Fruit fly (Drosophila melanogaster): ENCODE data around the gene SNF4Agamma.

SNF4Agamma gene

DNA sequence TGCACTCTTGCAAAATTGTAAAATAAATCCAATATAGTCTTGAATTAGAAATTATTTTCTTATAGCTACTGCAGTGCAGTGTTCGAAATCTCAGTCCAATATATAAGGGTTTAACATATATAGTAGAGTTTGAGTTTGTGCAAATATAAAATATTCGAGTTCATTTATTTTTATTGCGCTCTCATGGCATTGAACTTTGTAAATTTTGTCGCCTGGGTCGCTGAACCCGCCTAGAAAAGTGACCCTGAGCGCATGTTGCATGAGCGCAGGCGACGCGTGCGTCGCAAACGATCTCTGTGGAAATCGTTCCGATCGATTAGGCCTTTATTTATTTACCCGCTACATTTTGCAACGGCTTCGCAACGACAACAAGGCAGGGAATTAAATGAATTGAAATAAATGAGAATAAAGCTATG, 59.4 kb downstream of the SNF4Agamma start:
- TF ChIP-seq Dll (optimal IDR thresholded peaks at IDR 0.05) (no peak), EcR (GFP tag; optimal IDR thresholded peaks at IDR 0.05) (peak in 1 of 2 experiments; percentile 43)

DNA sequence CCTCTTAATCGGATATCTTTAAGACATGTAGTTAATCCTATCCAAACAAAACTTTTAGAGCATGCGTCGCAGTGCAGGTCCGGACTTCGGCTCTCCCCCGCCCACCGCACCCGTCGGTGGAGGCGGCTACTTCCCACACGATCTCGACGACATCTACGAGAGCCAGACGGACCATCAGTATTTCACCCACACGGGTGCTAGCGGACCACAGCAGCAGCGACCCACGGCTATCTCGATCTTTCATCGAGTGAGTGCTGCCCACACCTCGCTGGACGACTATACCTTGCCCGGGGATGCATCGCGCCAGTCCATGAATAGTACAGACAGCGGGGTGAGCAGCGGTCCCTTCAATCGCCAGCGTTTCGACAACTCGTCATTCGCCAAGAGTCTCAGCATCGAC, 61.1 kb downstream of the SNF4Agamma start:
- TF ChIP-seq psq (optimal IDR thresholded peaks at IDR 0.05) = no peak
- no peak for TF ChIP-seq EcR (GFP tag; optimal IDR thresholded peaks at IDR 0.05)
- TF ChIP-seq pan (optimal IDR thresholded peaks at IDR 0.05) = no peak
- TF ChIP-seq CG8478 (optimal IDR thresholded peaks at IDR 0.05) = no peak
- no peak for TF ChIP-seq Dll (optimal IDR thresholded peaks at IDR 0.05)
- no peak for TF ChIP-seq usp (GFP tag; optimal IDR thresholded peaks at IDR 0.05)

DNA sequence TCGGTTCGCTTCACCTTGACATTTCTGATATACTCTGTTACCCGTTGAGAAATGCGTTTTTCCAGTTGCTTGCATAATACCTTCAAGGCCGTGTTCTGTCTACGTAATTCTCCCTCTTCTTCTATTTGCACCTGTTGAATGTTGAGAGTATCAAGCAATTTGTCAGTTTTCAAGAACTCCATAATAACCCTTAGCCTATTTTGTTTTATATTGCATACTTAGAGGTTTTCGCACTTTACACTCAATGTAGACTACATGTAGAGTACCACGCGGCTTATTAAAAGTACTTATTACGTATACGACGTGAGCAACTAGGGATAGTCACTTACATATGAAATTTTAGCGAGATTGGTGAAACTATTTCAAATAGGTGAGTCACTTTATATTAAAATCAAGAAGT, 62.6 kb downstream of the SNF4Agamma start:
- no peak for TF ChIP-seq EcR (GFP tag; optimal IDR thresholded peaks at IDR 0.05)
- TF ChIP-seq CG8478 (optimal IDR thresholded peaks at IDR 0.05) = no peak
- no peak for TF ChIP-seq usp (GFP tag; optimal IDR thresholded peaks at IDR 0.05)
- TF ChIP-seq pan (optimal IDR thresholded peaks at IDR 0.05) = no peak
- no peak for TF ChIP-seq psq (optimal IDR thresholded peaks at IDR 0.05)
- no peak for TF ChIP-seq Dll (optimal IDR thresholded peaks at IDR 0.05)

DNA sequence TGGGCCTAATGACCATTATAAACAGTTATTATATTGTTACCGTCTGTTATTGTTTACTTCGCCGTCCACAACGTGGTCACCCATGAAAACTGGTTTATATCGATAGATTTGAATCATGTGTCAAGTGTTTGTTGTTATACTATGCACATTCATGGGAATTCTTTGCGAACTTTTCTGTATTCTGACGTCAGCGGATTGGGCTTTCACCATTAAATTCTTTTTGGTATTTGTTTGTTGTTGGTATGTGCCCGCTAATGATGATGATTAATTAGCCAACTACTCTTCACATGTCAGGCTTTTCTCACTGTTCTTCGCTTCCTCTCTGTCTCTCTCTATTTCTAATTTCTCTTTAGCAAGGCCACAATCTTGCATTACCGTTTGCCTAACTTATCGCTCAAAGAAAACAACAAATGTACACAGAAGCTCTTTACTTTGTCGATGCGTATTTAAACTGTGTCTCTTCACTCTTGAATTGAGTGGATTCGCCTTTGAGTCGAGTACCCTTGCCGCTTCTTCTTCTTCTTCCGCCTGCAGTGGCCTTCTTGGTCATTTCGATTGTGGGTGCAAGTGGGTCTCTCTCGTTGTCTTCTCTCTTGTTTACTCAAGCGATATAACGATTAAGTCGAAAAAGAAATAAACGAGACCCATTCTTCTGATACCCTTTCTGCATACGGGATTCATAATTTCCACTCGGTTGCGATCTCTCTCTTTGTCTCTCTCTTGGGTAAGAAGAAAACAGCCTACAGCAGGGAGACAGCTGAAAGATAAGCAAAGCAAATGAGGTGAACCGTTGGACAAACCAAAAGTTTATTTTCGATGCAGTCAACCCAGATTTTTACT, 63.3 kb downstream of the SNF4Agamma start:
- no peak for TF ChIP-seq CG8478 (optimal IDR thresholded peaks at IDR 0.05)
- no peak for TF ChIP-seq psq (optimal IDR thresholded peaks at IDR 0.05)
- TF ChIP-seq Dll (optimal IDR thresholded peaks at IDR 0.05) = no peak
- TF ChIP-seq pan (optimal IDR thresholded peaks at IDR 0.05) = no peak
- no peak for TF ChIP-seq EcR (GFP tag; optimal IDR thresholded peaks at IDR 0.05)
- TF ChIP-seq usp (GFP tag; optimal IDR thresholded peaks at IDR 0.05) = no peak

DNA sequence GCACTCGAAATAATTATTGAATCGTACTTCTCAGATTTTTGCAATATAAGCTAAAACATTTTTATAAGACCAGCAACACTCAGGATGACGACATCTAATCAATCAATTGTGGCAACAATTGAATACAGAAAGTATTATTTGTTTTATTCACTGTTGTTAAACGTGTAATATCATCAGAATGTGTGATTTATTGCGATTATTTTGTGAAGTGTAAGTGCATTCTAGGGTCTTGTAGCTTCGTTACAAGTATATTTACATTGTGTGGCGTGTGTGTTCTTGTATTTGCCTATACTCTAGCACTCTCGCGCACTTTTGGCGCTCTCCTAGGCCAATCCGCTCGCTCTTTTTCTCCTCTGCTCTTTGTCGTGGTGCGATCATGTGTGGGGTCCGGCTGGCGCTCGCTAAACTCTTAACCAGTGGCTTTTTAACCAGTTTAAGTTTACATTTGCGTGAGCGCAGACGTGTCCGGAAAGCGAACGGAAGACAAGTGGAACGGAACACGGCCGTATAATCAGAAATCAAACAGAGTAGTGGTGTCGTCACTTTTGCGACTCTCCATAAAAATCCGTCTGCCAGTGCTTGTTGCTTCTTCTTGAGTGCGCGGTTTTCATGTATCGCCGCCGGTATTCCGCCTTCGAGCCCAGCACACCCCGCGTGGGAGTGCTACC, 64.1 kb downstream of the SNF4Agamma start:
- no peak for TF ChIP-seq usp (GFP tag; optimal IDR thresholded peaks at IDR 0.05)
- no peak for TF ChIP-seq Dll (optimal IDR thresholded peaks at IDR 0.05)
- no peak for TF ChIP-seq pan (optimal IDR thresholded peaks at IDR 0.05)
- no peak for TF ChIP-seq psq (optimal IDR thresholded peaks at IDR 0.05)
- no peak for TF ChIP-seq CG8478 (optimal IDR thresholded peaks at IDR 0.05)
- TF ChIP-seq EcR (GFP tag; optimal IDR thresholded peaks at IDR 0.05) = no peak

DNA sequence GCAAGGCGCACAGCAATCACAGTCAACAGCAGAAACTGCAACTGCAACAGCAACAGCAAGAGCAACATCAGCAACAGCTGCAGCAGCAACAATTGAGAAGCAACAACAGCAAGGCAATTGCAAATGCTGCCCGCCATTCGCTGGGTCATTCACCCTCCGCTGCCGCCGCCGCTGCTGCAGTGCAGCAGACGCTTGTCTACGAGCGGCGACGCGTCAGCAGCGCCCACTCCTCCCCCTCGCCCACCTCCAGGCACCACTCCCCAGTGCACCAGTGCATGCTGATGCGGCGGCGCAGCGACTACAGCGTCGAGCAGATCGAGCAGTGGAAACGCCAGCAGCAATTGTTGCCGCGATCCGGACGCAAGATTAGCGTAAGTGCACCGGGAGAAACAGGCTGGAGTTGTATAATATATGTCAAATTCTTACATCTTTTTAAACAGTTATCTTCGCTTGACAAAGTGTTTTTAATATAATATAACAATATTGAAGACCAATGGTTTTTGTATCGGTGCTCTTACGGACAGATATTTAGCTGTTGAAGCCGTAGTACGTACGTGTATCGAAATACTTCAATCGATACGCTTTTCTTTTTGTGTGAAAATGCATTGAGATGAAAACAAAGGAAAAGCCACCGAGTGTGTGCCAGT, 65.3 kb downstream of the SNF4Agamma start:
- TF ChIP-seq EcR (GFP tag; optimal IDR thresholded peaks at IDR 0.05) = peak in 1 of 2 experiments; percentile 96
- no peak for TF ChIP-seq CG8478 (optimal IDR thresholded peaks at IDR 0.05)
- no peak for TF ChIP-seq usp (GFP tag; optimal IDR thresholded peaks at IDR 0.05)
- no peak for TF ChIP-seq pan (optimal IDR thresholded peaks at IDR 0.05)
- no peak for TF ChIP-seq psq (optimal IDR thresholded peaks at IDR 0.05)
- TF ChIP-seq Dll (optimal IDR thresholded peaks at IDR 0.05) = no peak

DNA sequence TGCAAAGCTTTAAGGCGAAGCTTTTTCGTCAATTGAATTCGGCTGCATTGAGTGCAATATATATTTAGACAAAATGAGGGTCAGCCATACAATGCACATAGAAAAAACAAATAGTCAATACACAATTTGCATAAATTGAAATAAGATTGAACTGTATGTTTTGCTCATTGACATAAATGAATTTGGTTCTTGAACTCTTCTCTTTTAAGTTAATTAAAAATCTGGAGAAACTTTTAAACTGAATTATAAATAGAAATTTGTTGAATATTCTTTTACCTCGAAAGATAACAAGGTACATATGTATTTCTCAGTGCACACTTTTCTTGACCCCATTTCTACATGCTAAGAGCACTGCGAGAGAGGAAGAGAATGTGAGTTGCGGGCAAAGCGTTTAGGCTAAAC, 65.8 kb downstream of the SNF4Agamma start:
- no peak for TF ChIP-seq psq (optimal IDR thresholded peaks at IDR 0.05)
- no peak for TF ChIP-seq pan (optimal IDR thresholded peaks at IDR 0.05)
- no peak for TF ChIP-seq Dll (optimal IDR thresholded peaks at IDR 0.05)
- no peak for TF ChIP-seq usp (GFP tag; optimal IDR thresholded peaks at IDR 0.05)
- TF ChIP-seq CG8478 (optimal IDR thresholded peaks at IDR 0.05) = no peak
- no peak for TF ChIP-seq EcR (GFP tag; optimal IDR thresholded peaks at IDR 0.05)

DNA sequence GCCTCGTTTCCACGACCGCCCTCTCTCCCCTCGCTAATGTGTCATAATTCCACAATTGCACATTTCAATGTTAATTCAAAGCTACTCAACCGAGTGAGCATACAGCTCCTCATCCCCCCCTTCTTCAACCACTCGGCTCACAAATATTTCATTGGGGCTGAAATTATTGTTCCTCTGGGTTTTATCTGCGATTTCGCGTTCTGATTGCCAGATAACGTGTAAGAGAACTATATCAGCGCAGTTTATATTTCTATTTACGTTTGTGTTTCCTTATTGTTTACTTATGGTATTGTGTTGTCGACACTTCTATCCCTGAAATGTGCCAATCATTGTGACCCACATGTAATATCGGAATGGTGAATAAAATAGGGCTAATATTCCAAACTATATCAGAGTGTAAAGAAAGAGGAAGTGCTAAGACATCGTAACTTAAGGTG, 66.3 kb downstream of the SNF4Agamma start:
- TF ChIP-seq pan (optimal IDR thresholded peaks at IDR 0.05) (no peak), EcR (GFP tag; optimal IDR thresholded peaks at IDR 0.05) (no peak), usp (GFP tag; optimal IDR thresholded peaks at IDR 0.05) (no peak), psq (optimal IDR thresholded peaks at IDR 0.05) (no peak), CG8478 (optimal IDR thresholded peaks at IDR 0.05) (no peak), Dll (optimal IDR thresholded peaks at IDR 0.05) (no peak)

DNA sequence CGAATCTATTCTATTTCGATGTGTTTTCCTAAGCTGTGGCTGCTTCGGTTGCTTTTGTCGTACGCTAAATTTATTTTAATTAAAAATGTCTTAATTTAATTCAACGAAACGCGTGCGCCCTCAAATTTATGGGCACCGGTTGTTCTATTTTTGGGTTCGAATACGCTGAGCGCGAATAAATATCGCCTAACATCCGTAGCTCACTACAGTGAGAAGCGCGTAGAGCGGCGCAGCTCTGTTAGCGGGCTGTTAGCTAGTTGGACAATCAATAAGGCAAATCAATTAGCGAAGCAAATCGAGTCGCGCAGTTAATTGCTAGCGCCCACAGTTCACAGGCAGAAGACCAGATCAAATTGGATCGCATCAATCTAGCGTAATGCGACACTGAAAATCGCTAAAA, 69.5 kb downstream of the SNF4Agamma start:
- TF ChIP-seq pan (optimal IDR thresholded peaks at IDR 0.05) = no peak
- no peak for TF ChIP-seq CG8478 (optimal IDR thresholded peaks at IDR 0.05)
- no peak for TF ChIP-seq psq (optimal IDR thresholded peaks at IDR 0.05)
- no peak for TF ChIP-seq Dll (optimal IDR thresholded peaks at IDR 0.05)
- TF ChIP-seq EcR (GFP tag; optimal IDR thresholded peaks at IDR 0.05) = no peak
- no peak for TF ChIP-seq usp (GFP tag; optimal IDR thresholded peaks at IDR 0.05)

DNA sequence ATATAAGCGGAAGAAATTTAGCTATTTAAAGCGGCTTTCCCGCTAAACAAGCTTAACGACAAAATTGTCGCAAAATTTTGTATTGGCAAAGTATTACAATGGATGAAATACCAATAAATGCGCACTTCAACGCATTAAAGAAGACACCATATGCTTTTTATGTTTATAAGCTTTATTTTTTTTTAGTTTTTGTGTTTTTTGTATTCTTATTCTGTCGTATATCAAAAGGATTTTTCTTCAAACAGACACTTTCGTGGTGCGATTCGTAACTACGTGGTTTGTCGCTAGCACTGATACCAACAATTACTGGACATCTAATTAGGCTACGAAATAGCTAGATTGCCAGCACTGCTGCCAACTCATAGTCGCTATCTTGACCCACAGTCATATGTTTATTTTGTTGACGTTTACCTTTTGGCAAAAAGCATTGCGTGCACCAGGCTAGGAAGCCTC, 74.2 kb downstream of the SNF4Agamma start, which contains the start of gene Ddrgk1:
Gene Ddrgk1 (plus strand): TSS at position 387 of the 453 bp plus-strand sequence.
- no peak for TF ChIP-seq psq (optimal IDR thresholded peaks at IDR 0.05)
- TF ChIP-seq CG8478 (optimal IDR thresholded peaks at IDR 0.05) = no peak
- TF ChIP-seq Dll (optimal IDR thresholded peaks at IDR 0.05) = no peak

DNA sequence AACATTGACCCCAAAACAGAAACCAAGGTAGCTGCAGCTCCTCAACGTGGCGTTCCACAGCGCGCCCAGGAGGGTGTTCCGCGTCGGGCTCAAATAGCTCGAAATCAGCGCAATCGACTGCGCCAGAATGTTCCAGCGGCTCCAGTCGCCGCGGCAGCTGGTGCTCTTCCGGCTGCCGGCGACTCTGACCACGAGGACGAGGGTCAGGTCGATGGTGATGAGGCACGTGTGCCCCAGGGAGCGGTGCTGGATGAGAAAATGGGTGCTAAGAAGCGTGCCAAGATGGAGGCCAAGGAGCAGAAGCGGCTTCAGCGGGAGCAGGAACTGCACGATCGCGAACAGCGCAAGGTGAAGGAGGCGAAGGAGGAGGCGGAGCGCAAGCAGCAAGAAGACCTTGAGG, 74.8 kb downstream of the SNF4Agamma start:
- TF ChIP-seq pan (optimal IDR thresholded peaks at IDR 0.05) (no peak), Dll (optimal IDR thresholded peaks at IDR 0.05) (no peak), psq (optimal IDR thresholded peaks at IDR 0.05) (no peak), CG8478 (optimal IDR thresholded peaks at IDR 0.05) (no peak), usp (GFP tag; optimal IDR thresholded peaks at IDR 0.05) (no peak), EcR (GFP tag; optimal IDR thresholded peaks at IDR 0.05) (no peak)

DNA sequence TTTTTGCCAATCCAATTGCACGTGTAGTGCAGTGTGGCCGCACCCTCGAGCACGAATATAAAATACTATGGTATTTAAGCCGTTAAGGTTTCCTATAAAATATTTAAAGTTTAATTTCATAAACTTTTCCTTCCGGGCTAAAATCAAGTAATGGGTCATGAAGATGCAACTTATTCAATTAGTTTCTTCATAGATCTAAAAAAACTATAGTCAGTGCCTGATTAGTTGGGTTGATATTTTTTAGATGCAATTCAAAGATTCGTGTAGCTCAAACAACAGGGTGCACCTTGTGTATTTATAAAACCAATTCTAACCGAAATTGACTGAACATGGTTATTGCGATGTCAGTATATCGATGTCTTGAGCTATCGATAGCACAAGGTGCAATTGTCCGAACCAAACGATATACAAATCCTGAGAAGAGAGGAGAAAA, 78.2 kb downstream of the SNF4Agamma start, which contains the start of the genes Smyd5 and Oga:
Gene Smyd5 (minus strand): TSS at position 59 of the 433 bp plus-strand sequence.
Gene Oga (plus strand): TSS at position 345 of the 433 bp plus-strand sequence.
- no peak for TF ChIP-seq usp (GFP tag; optimal IDR thresholded peaks at IDR 0.05)
- TF ChIP-seq EcR (GFP tag; optimal IDR thresholded peaks at IDR 0.05) = no peak
- no peak for TF ChIP-seq Dll (optimal IDR thresholded peaks at IDR 0.05)
- no peak for TF ChIP-seq psq (optimal IDR thresholded peaks at IDR 0.05)
- no peak for TF ChIP-seq CG8478 (optimal IDR thresholded peaks at IDR 0.05)
- TF ChIP-seq pan (optimal IDR thresholded peaks at IDR 0.05) = no peak

Data from whole organism.